Worm (Caenorhabditis elegans) whole organism, L2 larva: Measurements from ENCODE around the gene gcp-2.2.
A peak's percentile ranks its signal among the peaks of the same experiment; 100 is the strongest.

Source experiments
- C34F6.9 ChIP-seq: fragments of 150-350 bp; optimal IDR thresholded peaks from 2 replicates; lab custom pipeline; 2014; ENCODE audit warnings: missing biosample characterization, missing genetic modification characterization
- F13H6.1 ChIP-seq: sonication (generic microtip); optimal IDR thresholded peaks from 2 replicates; lab custom pipeline; 2016; ENCODE audit warnings: missing genetic modification characterization, missing compliant biosample characterization
- R02D3.7 ChIP-seq: fragments of 150-350 bp; optimal IDR thresholded peaks from 2 replicates; lab custom pipeline; 2014; ENCODE audit warnings: missing biosample characterization, missing genetic modification characterization
- Y55F3AM.14 ChIP-seq: fragments of 200-800 bp; sonication (Bioruptor generic); optimal IDR thresholded peaks from 2 replicates; lab custom pipeline; 2018; ENCODE audit warnings: mild to moderate bottlenecking, missing genetic modification characterization, missing compliant biosample characterization
- ZK546.5 ChIP-seq: sonication (generic microtip); optimal IDR thresholded peaks from 2 replicates; lab custom pipeline; 2017; ENCODE audit warnings: missing biosample characterization, missing genetic modification characterization
- aly-2 ChIP-seq: fragments of 150-350 bp; optimal IDR thresholded peaks from 2 replicates; lab custom pipeline; 2014; ENCODE audit warnings: missing biosample characterization, missing genetic modification characterization
- blmp-1 ChIP-seq: sonication (generic microtip); optimal IDR thresholded peaks from 2 replicates; lab custom pipeline; 2017; ENCODE audit warnings: missing genetic modification characterization, mild to moderate bottlenecking, missing compliant biosample characterization, antibody characterized with exemption, moderate library complexity; ENCODE audit not compliant: insufficient read depth
- ceh-16 ChIP-seq: fragments of 150-350 bp; optimal IDR thresholded peaks from 2 replicates; lab custom pipeline; 2014; ENCODE audit warnings: missing biosample characterization, missing genetic modification characterization
- ceh-82 ChIP-seq: fragments of 150-350 bp; optimal IDR thresholded peaks from 2 replicates; lab custom pipeline; 2014; ENCODE audit warnings: missing biosample characterization, missing genetic modification characterization
- crh-2 ChIP-seq: sonication (generic microtip); optimal IDR thresholded peaks from 2 replicates; lab custom pipeline; 2017; ENCODE audit warnings: missing biosample characterization, missing genetic modification characterization
- dmd-4 ChIP-seq: sonication (generic microtip); optimal IDR thresholded peaks from 2 replicates; lab custom pipeline; 2017; ENCODE audit warnings: missing biosample characterization, missing genetic modification characterization
- elt-1 ChIP-seq: fragments of 150-350 bp; optimal IDR thresholded peaks from 2 replicates; lab custom pipeline; 2014; ENCODE audit warnings: missing biosample characterization, missing genetic modification characterization
- fos-1 ChIP-seq: fragments of 150-350 bp; optimal IDR thresholded peaks from 2 replicates; lab custom pipeline; 2014; ENCODE audit warnings: missing biosample characterization, missing genetic modification characterization
- gmeb-1 ChIP-seq: fragments of 150-350 bp; optimal IDR thresholded peaks from 2 replicates; lab custom pipeline; 2014; ENCODE audit warnings: missing biosample characterization, missing genetic modification characterization
- lin-13 ChIP-seq: fragments of 150-350 bp; optimal IDR thresholded peaks from 2 replicates; lab custom pipeline; 2014; ENCODE audit warnings: missing biosample characterization, missing genetic modification reagents, missing genetic modification characterization
- lin-39 ChIP-seq: fragments of 150-350 bp; optimal IDR thresholded peaks from 2 replicates; lab custom pipeline; 2014; ENCODE audit warnings: missing biosample characterization, missing genetic modification reagents, missing genetic modification characterization
- lsy-2 ChIP-seq, 2 experiments: fragments of 150-350 bp in 1 of 2; sonication (generic microtip) in 1 of 2; optimal IDR thresholded peaks; 2 replicates each; lab custom pipeline; 2014 to 2017; ENCODE audit warnings: missing biosample characterization in 2 of 2, missing genetic modification characterization in 2 of 2
- mbf-1 ChIP-seq: sonication (generic microtip); optimal IDR thresholded peaks from 2 replicates; lab custom pipeline; 2017; ENCODE audit warnings: missing biosample characterization, missing genetic modification characterization
- mdl-1 ChIP-seq, 2 experiments: fragments of 150-350 bp in 1 of 2; sonication (generic microtip) in 1 of 2; optimal IDR thresholded peaks; 2 replicates each; lab custom pipeline; 2017; ENCODE audit warnings: missing biosample characterization in 2 of 2, missing genetic modification characterization in 2 of 2
- nhr-10 ChIP-seq: sonication (generic microtip); optimal IDR thresholded peaks from 2 replicates; lab custom pipeline; 2017; ENCODE audit warnings: missing biosample characterization, missing genetic modification characterization
- nhr-12 ChIP-seq: fragments of 150-350 bp; optimal IDR thresholded peaks from 2 replicates; lab custom pipeline; 2014; ENCODE audit warnings: missing biosample characterization, missing genetic modification characterization
- nhr-129 ChIP-seq: fragments of 150-350 bp; optimal IDR thresholded peaks from 2 replicates; lab custom pipeline; 2014; ENCODE audit warnings: missing biosample characterization, missing genetic modification characterization
- nhr-21 ChIP-seq: fragments of 150-350 bp; optimal IDR thresholded peaks from 2 replicates; lab custom pipeline; 2014; ENCODE audit warnings: missing biosample characterization, missing genetic modification characterization
- nhr-23 ChIP-seq: fragments of 150-350 bp; optimal IDR thresholded peaks from 2 replicates; lab custom pipeline; 2014; ENCODE audit warnings: missing biosample characterization, missing genetic modification reagents, missing genetic modification characterization
- nhr-25 ChIP-seq: fragments of 150-350 bp; sonication (generic microtip); optimal IDR thresholded peaks from 3 replicates; lab custom pipeline; 2014; ENCODE audit warnings: missing biosample characterization, missing genetic modification characterization
- nhr-6 ChIP-seq: fragments of 150-350 bp; optimal IDR thresholded peaks from 2 replicates; lab custom pipeline; 2014; ENCODE audit warnings: missing biosample characterization, missing genetic modification characterization
- nhr-77 ChIP-seq: fragments of 150-350 bp; optimal IDR thresholded peaks from 2 replicates; lab custom pipeline; 2014; ENCODE audit warnings: missing biosample characterization, missing genetic modification characterization
- sem-4 ChIP-seq: fragments of 150-350 bp; optimal IDR thresholded peaks from 2 replicates; lab custom pipeline; 2014; ENCODE audit warnings: missing biosample characterization, missing genetic modification reagents, missing genetic modification characterization
- skn-1 ChIP-seq: sonication (generic microtip); optimal IDR thresholded peaks from 2 replicates; lab custom pipeline; 2017; ENCODE audit warnings: missing biosample characterization, missing genetic modification characterization
- sma-3 ChIP-seq: sonication (generic microtip); optimal IDR thresholded peaks from 2 replicates; lab custom pipeline; 2016; ENCODE audit warnings: missing genetic modification reagents, missing genetic modification characterization, missing compliant biosample characterization
- sma-9 ChIP-seq, 2 experiments: fragments of 150-350 bp in 1 of 2; sonication (generic microtip) in 1 of 2; optimal IDR thresholded peaks; 2 replicates each; lab custom pipeline; 2014 to 2016; ENCODE audit warnings: missing genetic modification characterization in 2 of 2, mild to moderate bottlenecking in 1 of 2, missing biosample characterization in 1 of 2, missing compliant biosample characterization in 1 of 2, missing genetic modification reagents in 1 of 2, moderate library complexity in 1 of 2
- unc-39 ChIP-seq: fragments of 150-350 bp; optimal IDR thresholded peaks from 2 replicates; lab custom pipeline; 2014; ENCODE audit warnings: missing biosample characterization, missing genetic modification characterization
- zag-1 ChIP-seq: fragments of 150-350 bp; optimal IDR thresholded peaks from 2 replicates; lab custom pipeline; 2014; ENCODE audit warnings: missing biosample characterization, missing genetic modification characterization
- ztf-1 ChIP-seq: fragments of 200-800 bp; sonication (Bioruptor generic); conservative IDR thresholded peaks from 2 replicates; pipeline ENCODE4 v1.3.6; 2022; ENCODE audit warnings: missing genetic modification characterization, missing compliant biosample characterization
- ztf-11 ChIP-seq: sonication (generic microtip); optimal IDR thresholded peaks from 2 replicates; lab custom pipeline; 2017; ENCODE audit warnings: missing biosample characterization, missing genetic modification characterization

The gcp-2.2 gene

ce11 chrX:11517433-11517832 is 20.1 kb upstream of the gcp-2.2 start:
- no peak for TF ChIP-seq nhr-25
- TF ChIP-seq crh-2 (tag; lab: Kevin White, UChicago): no peak
- no peak for TF ChIP-seq skn-1 (tag; lab: Kevin White, UChicago)
- no peak for TF ChIP-seq mbf-1 (tag; lab: Kevin White, UChicago)
- TF ChIP-seq ceh-82 (tag; lab: Kevin White, UChicago): no peak
- TF ChIP-seq R02D3.7 (tag; lab: Kevin White, UChicago): no peak
- TF ChIP-seq nhr-10: no peak
- no peak for TF ChIP-seq nhr-23 (tag; lab: Kevin White, UChicago)
- no peak for TF ChIP-seq sma-9 (GFP tag; optimal IDR thresholded peaks at IDR 0.05; lab: Kevin White, UChicago)
- TF ChIP-seq sma-9 (tag; optimal IDR thresholded peaks at IDR 0.05; lab: Kevin White, UChicago): no peak
- TF ChIP-seq aly-2 (tag; lab: Kevin White, UChicago): no peak
- TF ChIP-seq blmp-1 (tag; lab: Kevin White, UChicago): no peak
- no peak for TF ChIP-seq dmd-4
- TF ChIP-seq lin-13 (GFP tag; lab: Kevin White, UChicago): no peak
- TF ChIP-seq unc-39: no peak
- no peak for TF ChIP-seq sma-3 (GFP tag; lab: Kevin White, UChicago)
- TF ChIP-seq sem-4 (tag; lab: Kevin White, UChicago): no peak
- no peak for TF ChIP-seq nhr-12 (tag; lab: Kevin White, UChicago)
- no peak for TF ChIP-seq ztf-1 (GFP tag; lab: Robert Waterston, UW)

- no peak for TF ChIP-seq nhr-25
- no peak for TF ChIP-seq Y55F3AM.14 (GFP tag; lab: Kevin White, UChicago)
- TF ChIP-seq lin-13 (GFP tag; lab: Kevin White, UChicago): no peak
- peak; percentile 15 for TF ChIP-seq fos-1 (tag; lab: Kevin White, UChicago)
- TF ChIP-seq sma-9 (GFP tag; optimal IDR thresholded peaks at IDR 0.05; lab: Kevin White, UChicago): no peak
- TF ChIP-seq sma-9 (tag; optimal IDR thresholded peaks at IDR 0.05; lab: Kevin White, UChicago): no peak
- TF ChIP-seq ZK546.5 (tag; lab: Kevin White, UChicago): no peak
- no peak for TF ChIP-seq ztf-1 (GFP tag; lab: Robert Waterston, UW)
Measured at ce11 chrX:11518415-11518814, 19.1 kb upstream of the gcp-2.2 start.

ce11 chrX:11519016-11519509 is 18.5 kb upstream of the gcp-2.2 start, which contains the start of gene hpo-34:
Gene hpo-34, minus strand, starts transcription at chrX:11519066.
- TF ChIP-seq nhr-129 (tag; lab: Kevin White, UChicago) (no peak), mbf-1 (tag; lab: Kevin White, UChicago) (no peak), elt-1 (tag; lab: Kevin White, UChicago) (no peak), ztf-11 (tag; lab: Kevin White, UChicago) (no peak), ceh-16 (no peak), nhr-77 (tag; lab: Kevin White, UChicago) (no peak), sma-9 (GFP tag; optimal IDR thresholded peaks at IDR 0.05; lab: Kevin White, UChicago) (peak; percentile 60), sma-9 (tag; optimal IDR thresholded peaks at IDR 0.05; lab: Kevin White, UChicago) (no peak), C34F6.9 (tag; lab: Kevin White, UChicago) (no peak), zag-1 (tag; lab: Kevin White, UChicago) (no peak), gmeb-1 (peak; percentile 43), F13H6.1 (peak; percentile 44), lin-39 (tag; lab: Kevin White, UChicago) (no peak), crh-2 (tag; lab: Kevin White, UChicago) (peak; percentile 82), Y55F3AM.14 (GFP tag; lab: Kevin White, UChicago) (no peak), lsy-2 (tag; optimal IDR thresholded peaks at IDR 0.05; lab: Kevin White, UChicago) (no peak), nhr-6 (tag; lab: Kevin White, UChicago) (no peak), dmd-4 (no peak), fos-1 (tag; lab: Kevin White, UChicago) (peak; percentile 94), sma-3 (GFP tag; lab: Kevin White, UChicago) (no peak), mdl-1 (tag; optimal IDR thresholded peaks at IDR 0.05; lab: Kevin White, UChicago) (no peak), sem-4 (tag; lab: Kevin White, UChicago) (no peak), aly-2 (tag; lab: Kevin White, UChicago) (no peak), nhr-21 (tag; lab: Kevin White, UChicago) (no peak)
